Worm (Caenorhabditis elegans): ENCODE measurements around the gene npr-3.

- TF ChIP-seq ceh-39 (tag; optimal IDR thresholded peaks at IDR 0.05) (no peak), elt-3 (tag; optimal IDR thresholded peaks at IDR 0.05) (no peak), nhr-28 (tag; optimal IDR thresholded peaks at IDR 0.05) (no peak), ztf-11 (tag; optimal IDR thresholded peaks at IDR 0.05) (no peak), nhr-76 (tag; optimal IDR thresholded peaks at IDR 0.05) (no peak), lsy-2 (tag; optimal IDR thresholded peaks at IDR 0.05) (no peak), unc-62 (GFP tag; optimal IDR thresholded peaks at IDR 0.05) (no peak)
Measured at ce11 chrIV:11424830-11425229, 35.0 kb upstream of the npr-3 start, which contains the start of gene F22B3.8.
